Worm (Caenorhabditis elegans) whole organism, L2 larva: ENCODE measurements around the gene F52C6.3.

Source experiments
- F13H6.1 ChIP-seq: sonication (generic microtip); optimal IDR thresholded peaks from 2 replicates; lab custom pipeline; 2016; ENCODE audit warnings: missing genetic modification characterization, missing compliant biosample characterization
- R02D3.7 ChIP-seq: fragments of 150-350 bp; optimal IDR thresholded peaks from 2 replicates; lab custom pipeline; 2014; ENCODE audit warnings: missing biosample characterization, missing genetic modification characterization
- Y55F3AM.14 ChIP-seq: fragments of 200-800 bp; sonication (Bioruptor generic); optimal IDR thresholded peaks from 2 replicates; lab custom pipeline; 2018; ENCODE audit warnings: mild to moderate bottlenecking, missing genetic modification characterization, missing compliant biosample characterization
- ZK546.5 ChIP-seq: sonication (generic microtip); optimal IDR thresholded peaks from 2 replicates; lab custom pipeline; 2017; ENCODE audit warnings: missing biosample characterization, missing genetic modification characterization
- alr-1 ChIP-seq: fragments of 150-350 bp; optimal IDR thresholded peaks from 2 replicates; lab custom pipeline; 2014; ENCODE audit warnings: missing biosample characterization, missing genetic modification characterization
- ama-1 ChIP-seq: fragments of 150-350 bp; optimal IDR thresholded peaks from 2 replicates; lab custom pipeline; 2018; ENCODE audit warnings: inconsistent platforms
- blmp-1 ChIP-seq: sonication (generic microtip); optimal IDR thresholded peaks from 2 replicates; lab custom pipeline; 2017; ENCODE audit warnings: missing genetic modification characterization, mild to moderate bottlenecking, missing compliant biosample characterization, antibody characterized with exemption, moderate library complexity; ENCODE audit not compliant: insufficient read depth
- ceh-16 ChIP-seq: fragments of 150-350 bp; optimal IDR thresholded peaks from 2 replicates; lab custom pipeline; 2014; ENCODE audit warnings: missing biosample characterization, missing genetic modification characterization
- ceh-82 ChIP-seq: fragments of 150-350 bp; optimal IDR thresholded peaks from 2 replicates; lab custom pipeline; 2014; ENCODE audit warnings: missing biosample characterization, missing genetic modification characterization
- crh-2 ChIP-seq: sonication (generic microtip); optimal IDR thresholded peaks from 2 replicates; lab custom pipeline; 2017; ENCODE audit warnings: missing biosample characterization, missing genetic modification characterization
- dmd-4 ChIP-seq: sonication (generic microtip); optimal IDR thresholded peaks from 2 replicates; lab custom pipeline; 2017; ENCODE audit warnings: missing biosample characterization, missing genetic modification characterization
- egl-27 ChIP-seq: sonication (generic microtip); optimal IDR thresholded peaks from 3 replicates; lab custom pipeline; 2017; ENCODE audit warnings: missing biosample characterization, missing genetic modification reagents, missing genetic modification characterization
- fos-1 ChIP-seq: fragments of 150-350 bp; optimal IDR thresholded peaks from 2 replicates; lab custom pipeline; 2014; ENCODE audit warnings: missing biosample characterization, missing genetic modification characterization
- gmeb-1 ChIP-seq: fragments of 150-350 bp; optimal IDR thresholded peaks from 2 replicates; lab custom pipeline; 2014; ENCODE audit warnings: missing biosample characterization, missing genetic modification characterization
- lsy-2 ChIP-seq, 2 experiments: fragments of 150-350 bp in 1 of 2; sonication (generic microtip) in 1 of 2; optimal IDR thresholded peaks; 2 replicates each; lab custom pipeline; 2014 to 2017; ENCODE audit warnings: missing biosample characterization in 2 of 2, missing genetic modification characterization in 2 of 2
- mab-5 ChIP-seq: fragments of 150-350 bp; optimal IDR thresholded peaks from 2 replicates; lab custom pipeline; 2014; ENCODE audit warnings: missing biosample characterization, missing genetic modification characterization
- mbf-1 ChIP-seq: sonication (generic microtip); optimal IDR thresholded peaks from 2 replicates; lab custom pipeline; 2017; ENCODE audit warnings: missing biosample characterization, missing genetic modification characterization
- mdl-1 ChIP-seq, 2 experiments: fragments of 150-350 bp in 1 of 2; sonication (generic microtip) in 1 of 2; optimal IDR thresholded peaks; 2 replicates each; lab custom pipeline; 2017; ENCODE audit warnings: missing biosample characterization in 2 of 2, missing genetic modification characterization in 2 of 2
- nhr-10 ChIP-seq: sonication (generic microtip); optimal IDR thresholded peaks from 2 replicates; lab custom pipeline; 2017; ENCODE audit warnings: missing biosample characterization, missing genetic modification characterization
- nhr-11 ChIP-seq: fragments of 150-350 bp; optimal IDR thresholded peaks from 2 replicates; lab custom pipeline; 2014; ENCODE audit warnings: missing biosample characterization, missing genetic modification characterization
- nhr-12 ChIP-seq: fragments of 150-350 bp; optimal IDR thresholded peaks from 2 replicates; lab custom pipeline; 2014; ENCODE audit warnings: missing biosample characterization, missing genetic modification characterization
- nhr-21 ChIP-seq: fragments of 150-350 bp; optimal IDR thresholded peaks from 2 replicates; lab custom pipeline; 2014; ENCODE audit warnings: missing biosample characterization, missing genetic modification characterization
- nhr-23 ChIP-seq: fragments of 150-350 bp; optimal IDR thresholded peaks from 2 replicates; lab custom pipeline; 2014; ENCODE audit warnings: missing biosample characterization, missing genetic modification reagents, missing genetic modification characterization
- nhr-237 ChIP-seq: fragments of 150-350 bp; optimal IDR thresholded peaks from 2 replicates; lab custom pipeline; 2014; ENCODE audit warnings: missing biosample characterization, missing genetic modification characterization
- nhr-25 ChIP-seq: fragments of 150-350 bp; sonication (generic microtip); optimal IDR thresholded peaks from 3 replicates; lab custom pipeline; 2014; ENCODE audit warnings: missing biosample characterization, missing genetic modification characterization
- nhr-77 ChIP-seq: fragments of 150-350 bp; optimal IDR thresholded peaks from 2 replicates; lab custom pipeline; 2014; ENCODE audit warnings: missing biosample characterization, missing genetic modification characterization
- peb-1 ChIP-seq: fragments of 150-350 bp; optimal IDR thresholded peaks from 2 replicates; lab custom pipeline; 2014; ENCODE audit warnings: missing biosample characterization, missing genetic modification characterization
- sem-4 ChIP-seq: fragments of 150-350 bp; optimal IDR thresholded peaks from 2 replicates; lab custom pipeline; 2014; ENCODE audit warnings: missing biosample characterization, missing genetic modification reagents, missing genetic modification characterization
- unc-39 ChIP-seq: fragments of 150-350 bp; optimal IDR thresholded peaks from 2 replicates; lab custom pipeline; 2014; ENCODE audit warnings: missing biosample characterization, missing genetic modification characterization
- unc-62 ChIP-seq: fragments of 150-350 bp; optimal IDR thresholded peaks from 2 replicates; lab custom pipeline; 2014; ENCODE audit warnings: missing biosample characterization, missing genetic modification reagents, missing genetic modification characterization
- zag-1 ChIP-seq: fragments of 150-350 bp; optimal IDR thresholded peaks from 2 replicates; lab custom pipeline; 2014; ENCODE audit warnings: missing biosample characterization, missing genetic modification characterization
- ztf-1 ChIP-seq: fragments of 200-800 bp; sonication (Bioruptor generic); conservative IDR thresholded peaks from 2 replicates; pipeline ENCODE4 v1.3.6; 2022; ENCODE audit warnings: missing genetic modification characterization, missing compliant biosample characterization
- ztf-11 ChIP-seq: sonication (generic microtip); optimal IDR thresholded peaks from 2 replicates; lab custom pipeline; 2017; ENCODE audit warnings: missing biosample characterization, missing genetic modification characterization
- ztf-4 ChIP-seq: fragments of 150-350 bp; optimal IDR thresholded peaks from 2 replicates; lab custom pipeline; 2014; ENCODE audit warnings: missing biosample characterization, missing genetic modification characterization

Gene F52C6.3

DNA sequence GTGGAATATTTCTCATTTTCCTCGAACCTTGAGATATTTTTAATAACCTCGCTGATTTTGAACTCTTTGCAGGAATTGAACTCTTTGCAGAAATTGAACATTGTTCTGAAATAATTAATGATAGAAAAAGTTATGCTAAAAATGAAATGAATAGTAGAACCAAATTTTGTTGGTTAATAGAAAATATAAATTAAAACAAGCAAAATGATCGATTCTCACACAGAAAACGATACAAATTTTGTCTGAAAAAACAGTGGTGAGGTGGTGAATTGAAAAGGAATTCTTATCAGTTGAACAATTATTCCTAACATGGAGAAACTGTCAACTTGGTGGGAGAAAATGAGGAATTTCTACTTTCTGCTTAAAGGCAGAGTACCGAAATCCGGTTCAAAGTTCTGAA lies 39.9 kb upstream of the F52C6.3 start, which contains the start of gene math-6:
TSS of gene math-6 (minus strand) at position 101 of the 400 bp plus-strand sequence.
- TF ChIP-seq R02D3.7 (tag; lab: Kevin White, UChicago) (no peak), peb-1 (tag; lab: Kevin White, UChicago) (no peak), nhr-21 (tag; lab: Kevin White, UChicago) (no peak), Y55F3AM.14 (GFP tag; lab: Kevin White, UChicago) (no peak)

DNA sequence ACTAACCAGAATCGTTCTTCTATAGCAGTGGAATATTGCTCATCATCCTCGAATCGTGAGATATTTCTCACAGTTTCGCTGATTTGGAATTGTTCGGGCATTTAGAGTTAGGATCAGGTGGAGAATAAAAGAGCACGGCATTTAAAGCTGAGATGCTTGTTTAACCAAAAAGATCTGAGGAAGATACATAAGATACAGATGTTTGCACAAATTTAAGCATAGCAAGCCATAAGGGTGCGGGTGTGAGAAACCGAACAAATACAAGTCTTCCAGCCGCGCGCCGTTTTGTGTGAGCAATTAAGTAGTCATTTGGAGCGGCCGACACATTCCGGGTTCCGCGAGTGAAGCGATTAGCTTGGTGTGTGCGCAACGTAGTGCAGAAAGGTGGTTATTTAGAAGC lies 38.2 kb upstream of the F52C6.3 start, which contains the start of gene math-7:
TSS of gene math-7 (minus strand) at position 101 of the 400 bp plus-strand sequence.
- no peak for TF ChIP-seq zag-1 (tag; lab: Kevin White, UChicago)
- no peak for TF ChIP-seq crh-2
- TF ChIP-seq ztf-1 (GFP tag; lab: Robert Waterston, UW), result no peak
- no peak for TF ChIP-seq ama-1 (lab: Kevin White, UChicago)
- TF ChIP-seq unc-39 (tag; lab: Kevin White, UChicago), result no peak
- no peak for TF ChIP-seq nhr-23 (tag; lab: Kevin White, UChicago)
- no peak for TF ChIP-seq mdl-1 (tag; optimal IDR thresholded peaks at IDR 0.05; lab: Kevin White, UChicago)
- no peak for TF ChIP-seq nhr-11 (tag; lab: Kevin White, UChicago)
- TF ChIP-seq dmd-4, result no peak

DNA sequence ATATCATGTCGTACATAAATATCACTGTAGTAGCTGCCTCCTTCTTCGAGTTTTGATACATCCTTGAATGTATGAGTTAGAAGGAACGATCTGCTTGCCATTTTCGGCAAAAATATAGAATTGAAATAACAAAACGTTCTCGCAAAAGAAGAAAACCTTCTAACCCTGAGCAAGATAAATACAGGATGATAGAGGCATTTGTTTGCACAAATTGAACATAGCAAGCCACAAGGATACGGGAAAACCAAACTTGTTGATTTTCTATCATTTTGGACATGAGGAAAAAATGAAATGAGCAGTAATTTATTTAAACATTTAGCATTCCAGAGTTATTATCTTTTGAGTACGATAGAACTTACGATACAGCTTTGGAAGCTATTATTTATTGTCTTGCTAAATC lies 35.5 kb upstream of the F52C6.3 start, which contains the start of gene math-8:
TSS of gene math-8 (minus strand) at position 101 of the 400 bp plus-strand sequence.
- TF ChIP-seq alr-1 (tag; lab: Kevin White, UChicago) (no peak), ztf-1 (GFP tag; lab: Robert Waterston, UW) (no peak), nhr-10 (tag; lab: Kevin White, UChicago) (no peak), nhr-12 (tag; lab: Kevin White, UChicago) (no peak), dmd-4 (no peak), sem-4 (tag; lab: Kevin White, UChicago) (no peak), zag-1 (tag; lab: Kevin White, UChicago) (no peak), mbf-1 (no peak), unc-62 (GFP tag; lab: Kevin White, UChicago) (no peak), unc-39 (tag; lab: Kevin White, UChicago) (no peak), nhr-237 (tag; lab: Kevin White, UChicago) (no peak), mdl-1 (tag; optimal IDR thresholded peaks at IDR 0.05; lab: Kevin White, UChicago) (no peak), Y55F3AM.14 (GFP tag; lab: Kevin White, UChicago) (no peak), nhr-23 (tag; lab: Kevin White, UChicago) (no peak), crh-2 (no peak), nhr-11 (tag; lab: Kevin White, UChicago) (no peak)

DNA sequence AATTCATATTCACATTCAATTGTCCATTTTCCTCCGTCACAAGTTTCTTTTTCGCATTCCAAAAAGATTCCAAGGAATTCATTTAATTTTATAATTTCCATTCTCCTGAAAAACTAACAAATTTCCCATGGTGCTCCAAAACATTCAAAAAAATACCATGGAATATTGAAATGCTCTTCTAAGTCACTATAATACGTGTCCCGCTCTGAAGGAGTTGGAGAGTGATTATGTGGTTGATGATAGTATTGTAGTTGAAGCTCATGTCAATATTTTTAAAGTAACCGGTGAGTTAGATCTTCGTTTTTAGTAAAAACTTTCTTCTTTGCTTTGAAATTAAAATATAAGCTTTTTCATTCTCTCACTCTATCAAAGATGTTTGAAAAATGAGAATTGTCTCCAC lies 33.9 kb upstream of the F52C6.3 start, which contains the start of gene math-9:
TSS of gene math-9 (minus strand) at position 101 of the 400 bp plus-strand sequence.
- TF ChIP-seq nhr-77 (tag; lab: Kevin White, UChicago) (no peak), crh-2 (no peak), ceh-16 (no peak), mbf-1 (no peak), egl-27 (no peak), alr-1 (tag; lab: Kevin White, UChicago) (no peak), ZK546.5 (no peak), ztf-4 (tag; lab: Kevin White, UChicago) (no peak), nhr-23 (tag; lab: Kevin White, UChicago) (no peak), ceh-82 (tag; lab: Kevin White, UChicago) (no peak), ztf-11 (tag; lab: Kevin White, UChicago) (no peak), lsy-2 (tag; optimal IDR thresholded peaks at IDR 0.05; lab: Kevin White, UChicago) (no peak), nhr-25 (tag; lab: Kevin White, UChicago) (no peak), Y55F3AM.14 (GFP tag; lab: Kevin White, UChicago) (no peak), dmd-4 (no peak), mab-5 (tag; lab: Kevin White, UChicago) (no peak), gmeb-1 (tag; lab: Kevin White, UChicago) (no peak), ama-1 (lab: Kevin White, UChicago) (no peak), zag-1 (tag; lab: Kevin White, UChicago) (no peak)

DNA sequence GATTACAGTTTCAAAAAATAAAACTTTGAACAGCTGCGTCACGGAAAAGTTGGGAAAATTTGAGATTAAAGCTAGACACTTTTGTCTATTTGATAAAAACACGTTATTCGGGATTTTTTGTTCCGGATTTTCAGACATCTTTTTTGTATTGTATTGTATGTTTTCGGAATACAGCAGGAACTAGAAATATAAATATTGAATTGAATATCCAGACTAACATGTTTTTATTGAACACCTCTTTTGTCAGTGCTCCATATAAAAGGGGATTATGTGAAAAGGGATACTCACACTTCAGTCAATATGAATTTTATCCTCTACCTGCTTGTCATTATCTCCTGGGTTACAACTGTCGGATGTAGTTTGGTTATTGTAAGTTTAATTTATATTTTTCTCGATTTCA lies 30.6 kb upstream of the F52C6.3 start, which contains the start of gene C16C4.1:
TSS of gene C16C4.1 (plus strand) at position 301 of the 400 bp plus-strand sequence.
- no peak for TF ChIP-seq gmeb-1 (tag; lab: Kevin White, UChicago)
- TF ChIP-seq blmp-1 (tag; lab: Kevin White, UChicago), result no peak
- no peak for TF ChIP-seq nhr-11 (tag; lab: Kevin White, UChicago)
- TF ChIP-seq nhr-77 (tag; lab: Kevin White, UChicago), result no peak
- TF ChIP-seq unc-62 (GFP tag; lab: Kevin White, UChicago), result no peak
- no peak for TF ChIP-seq F13H6.1
- no peak for TF ChIP-seq fos-1 (tag; lab: Kevin White, UChicago)
